Worm (Caenorhabditis elegans) whole organism, young adult: ENCODE results near the gene K08F8.15.

Experiments
- Y53G8AR.9 ChIP-seq: fragments of 200-800 bp; sonication (Bioruptor generic); conservative IDR thresholded peaks from 2 replicates; pipeline ENCODE4 v1.3.6; 2022; ENCODE audit warnings: missing genetic modification reagents, missing genetic modification characterization, missing compliant biosample characterization
- Y56A3A.18 ChIP-seq: fragments of 200-800 bp; sonication (Bioruptor generic); IDR thresholded peaks from 2 replicates; pipeline ENCODE4 v1.3.6; 2022; ENCODE audit warnings: missing genetic modification reagents, missing genetic modification characterization, missing compliant biosample characterization
- akir-1 ChIP-seq: fragments of 200-800 bp; sonication (Bioruptor generic); optimal IDR thresholded peaks from 2 replicates; lab custom pipeline; 2018; ENCODE audit warnings: mild to moderate bottlenecking, missing genetic modification characterization, moderate library complexity, missing compliant biosample characterization
- ama-1 ChIP-seq, 3 experiments: fragments of 150-350 bp in 1 of 3; sonication (generic microtip) in 2 of 3; optimal IDR thresholded peaks; 2 replicates each; lab custom pipeline; 2014 to 2018; ENCODE audit warnings: missing biosample characterization in 2 of 3, missing genetic modification characterization in 2 of 3, missing genetic modification reagents in 2 of 3
- madf-3 ChIP-seq: fragments of 200-800 bp; sonication (Bioruptor generic); IDR thresholded peaks from 2 replicates; pipeline ENCODE4 v1.3.6; 2022; ENCODE audit warnings: missing genetic modification reagents, missing genetic modification characterization, missing compliant biosample characterization
- snpc-4 ChIP-seq, 5 experiments: fragments of 150-350 bp in 1 of 5; sonication (generic microtip) in 4 of 5; optimal IDR thresholded peaks; 2 replicates each; lab custom pipeline; 2014 to 2018; ENCODE audit warnings: missing genetic modification characterization in 5 of 5, missing biosample characterization in 3 of 5, antibody characterized with exemption in 2 of 5, mild to moderate bottlenecking in 2 of 5, missing compliant biosample characterization in 2 of 5, missing genotype in 2 of 5, moderate library complexity in 2 of 5, missing genetic modification reagents in 1 of 5
- unc-130 ChIP-seq: sonication (generic microtip); optimal IDR thresholded peaks from 2 replicates; lab custom pipeline; 2016; ENCODE audit warnings: missing genetic modification reagents, missing genetic modification characterization, missing compliant biosample characterization
- ztf-26 ChIP-seq: sonication (generic microtip); optimal IDR thresholded peaks from 2 replicates; lab custom pipeline; 2017; ENCODE audit warnings: missing genetic modification characterization, missing compliant biosample characterization

DNA sequence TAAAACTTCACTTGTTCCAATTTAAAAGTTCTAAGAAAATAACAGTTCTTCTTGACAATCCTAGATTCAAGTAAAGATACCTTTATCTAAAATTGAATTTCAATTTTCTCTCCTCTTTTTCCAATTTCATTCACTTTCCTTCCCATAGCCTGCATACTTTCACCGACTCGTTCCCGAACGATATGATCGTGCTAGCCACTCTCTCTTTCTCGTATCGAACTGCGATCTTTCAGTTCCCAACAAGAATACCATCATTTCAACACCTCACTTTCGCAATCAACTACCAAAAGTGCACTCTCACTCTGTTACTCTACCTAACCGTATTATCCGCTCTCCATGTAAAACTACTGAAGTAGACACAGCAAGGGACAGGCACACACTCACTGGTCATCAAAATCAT is 16.6 kb upstream of the K08F8.15 start:
- no peak for TF ChIP-seq snpc-4 (GFP tag; optimal IDR thresholded peaks at IDR 0.05; lab: Kevin White, UChicago)
- TF ChIP-seq snpc-4 (tag; optimal IDR thresholded peaks at IDR 0.05; lab: Kevin White, UChicago), result no peak
- no peak for TF ChIP-seq unc-130
- no peak for TF ChIP-seq ama-1 (optimal IDR thresholded peaks at IDR 0.05; lab: Kevin White, UChicago)
- no peak for TF ChIP-seq ama-1 (GFP tag; optimal IDR thresholded peaks at IDR 0.05; lab: Kevin White, UChicago)
- no peak for TF ChIP-seq ztf-26 (tag; lab: Kevin White, UChicago)
- no peak for TF ChIP-seq Y56A3A.18 (GFP tag; lab: Robert Waterston, UW)
- TF ChIP-seq madf-3 (GFP tag; lab: Robert Waterston, UW), result no peak
- TF ChIP-seq Y53G8AR.9 (GFP tag; lab: Robert Waterston, UW), result no peak
- TF ChIP-seq akir-1 (GFP tag; lab: Kevin White, UChicago), result no peak
